Worm (Caenorhabditis elegans): Measurements from ENCODE around the gene wrt-9.

Gene wrt-9

ce11 chrX:1576337-1576736 is at the start of gene wrt-9:
Gene wrt-9 (plus strand): TSS chrX:1576637.
- TF ChIP-seq ceh-44 (GFP tag; IDR thresholded peaks at IDR 0.05) (no peak), dmd-6 (GFP tag; IDR thresholded peaks at IDR 0.05) (no peak)

ce11 chrX:1527338-1527737 is 49.1 kb upstream of the wrt-9 start:
- peak in 1 of 2 experiments; percentile 35 for TF ChIP-seq mdl-1 (tag; optimal IDR thresholded peaks at IDR 0.05)
- TF ChIP-seq spr-3 (GFP tag; optimal IDR thresholded peaks at IDR 0.05): no peak
- no peak for TF ChIP-seq lim-7 (GFP tag; IDR thresholded peaks at IDR 0.05)
- TF ChIP-seq nhr-77 (tag; optimal IDR thresholded peaks at IDR 0.05): peak; percentile 19
- no peak for TF ChIP-seq daf-16 (GFP tag; optimal IDR thresholded peaks at IDR 0.05)
- TF ChIP-seq daf-16 (tag; optimal IDR thresholded peaks at IDR 0.05): peak; percentile 34
- TF ChIP-seq dve-1 (tag; optimal IDR thresholded peaks at IDR 0.05; ENCODE audit: insufficient read depth): peak; percentile 79
- peak in 1 of 2 experiments; percentile 7 for TF ChIP-seq lsy-2 (tag; optimal IDR thresholded peaks at IDR 0.05)
- TF ChIP-seq vab-7 (GFP tag; IDR thresholded peaks at IDR 0.05): no peak
- peak; percentile 6 for TF ChIP-seq mxl-3 (GFP tag; optimal IDR thresholded peaks at IDR 0.05)
- TF ChIP-seq nhr-28 (tag; optimal IDR thresholded peaks at IDR 0.05): peak; percentile 87
- peak; percentile 7 for TF ChIP-seq mep-1 (tag; optimal IDR thresholded peaks at IDR 0.05)
- TF ChIP-seq hlh-11 (tag; optimal IDR thresholded peaks at IDR 0.05): peak; percentile 39
- TF ChIP-seq php-3 (GFP tag; IDR thresholded peaks at IDR 0.05): 0 out of 2 replicates have a peak, but pooled peaks have one; percentile 10
- 0 out of 2 replicates have a peak, but pooled peaks have one; percentile 22 for TF ChIP-seq hmg-1.1 (GFP tag; IDR thresholded peaks at IDR 0.05)
- no peak for TF ChIP-seq nhr-76 (tag; optimal IDR thresholded peaks at IDR 0.05)
- TF ChIP-seq hlh-30 (tag; optimal IDR thresholded peaks at IDR 0.05; ENCODE audit: insufficient read depth): peak; percentile 75

ce11 chrX:1528107-1528506 is 48.3 kb upstream of the wrt-9 start:
- no peak for TF ChIP-seq attf-4 (tag; optimal IDR thresholded peaks at IDR 0.05)
- no peak for TF ChIP-seq skn-1 (tag; optimal IDR thresholded peaks at IDR 0.05)
- TF ChIP-seq mdl-1 (tag; optimal IDR thresholded peaks at IDR 0.05): no peak
- no peak for TF ChIP-seq ama-1 (optimal IDR thresholded peaks at IDR 0.05)
- no peak for TF ChIP-seq dmd-6 (GFP tag; IDR thresholded peaks at IDR 0.05)
- TF ChIP-seq nhr-41 (GFP tag; IDR thresholded peaks at IDR 0.05): no peak
- no peak for TF ChIP-seq ztf-11 (tag; optimal IDR thresholded peaks at IDR 0.05)
- no peak for TF ChIP-seq ceh-32 (tag; optimal IDR thresholded peaks at IDR 0.05; ENCODE audit: poor library complexity)
- TF ChIP-seq mep-1 (tag; optimal IDR thresholded peaks at IDR 0.05): no peak
- no peak for TF ChIP-seq Y75B8A.6 (GFP tag; IDR thresholded peaks at IDR 0.05)
- no peak for TF ChIP-seq aly-2 (tag; optimal IDR thresholded peaks at IDR 0.05)
- TF ChIP-seq pha-4 (GFP tag; IDR thresholded peaks at IDR 0.05): no peak
- TF ChIP-seq pha-4 (tag; optimal IDR thresholded peaks at IDR 0.05): no peak

ce11 chrX:1529013-1529412 is 47.4 kb upstream of the wrt-9 start:
- TF ChIP-seq nhr-10 (tag; optimal IDR thresholded peaks at IDR 0.05) (no peak), ces-1 (GFP tag; optimal IDR thresholded peaks at IDR 0.05) (no peak), lim-7 (GFP tag; IDR thresholded peaks at IDR 0.05) (no peak), hmg-1.1 (GFP tag; IDR thresholded peaks at IDR 0.05) (peak; percentile 67), zip-2 (tag; optimal IDR thresholded peaks at IDR 0.05) (no peak), nhr-102 (tag; optimal IDR thresholded peaks at IDR 0.05) (no peak), ZK546.5 (tag; optimal IDR thresholded peaks at IDR 0.05) (no peak), fkh-10 (GFP tag; optimal IDR thresholded peaks at IDR 0.05) (no peak), madf-9 (GFP tag; conservative IDR thresholded peaks at IDR 0.05) (no peak), nhr-237 (tag; optimal IDR thresholded peaks at IDR 0.05) (no peak), mdl-1 (tag; optimal IDR thresholded peaks at IDR 0.05) (peak in 1 of 2 experiments; percentile 1), lin-13 (GFP tag; optimal IDR thresholded peaks at IDR 0.05) (no peak), pqm-1 (tag; optimal IDR thresholded peaks at IDR 0.05) (no peak), dmd-8 (GFP tag; IDR thresholded peaks at IDR 0.05) (no peak), aha-1 (tag) (no peak), mes-2 (tag; optimal IDR thresholded peaks at IDR 0.05; ENCODE audit: poor library complexity, severe bottlenecking) (no peak), hlh-30 (tag; optimal IDR thresholded peaks at IDR 0.05; ENCODE audit: insufficient read depth) (peak; percentile 63), nhr-77 (tag; optimal IDR thresholded peaks at IDR 0.05) (no peak), arid-1 (GFP tag; conservative IDR thresholded peaks at IDR 0.05) (no peak), unc-62 (GFP tag; optimal IDR thresholded peaks at IDR 0.05 in 1 of 2) (no peak), unc-62 (tag; optimal IDR thresholded peaks at IDR 0.05) (no peak), lin-29 (GFP tag; IDR thresholded peaks at IDR 0.05) (no peak), vab-7 (GFP tag; IDR thresholded peaks at IDR 0.05) (no peak), lin-38 (GFP tag; IDR thresholded peaks at IDR 0.05) (no peak), cey-2 (tag; optimal IDR thresholded peaks at IDR 0.05; ENCODE audit: borderline replicate concordance, insufficient read depth) (no peak)
